Fruit fly (Drosophila melanogaster): Measurements from ENCODE around the gene salr.

salr gene

dm6 chr2L:11345069-11345468 is 13.6 kb upstream of the salr start:
- no peak for TF ChIP-seq CG8478 (optimal IDR thresholded peaks at IDR 0.05)
- no peak for TF ChIP-seq CTCF (optimal IDR thresholded peaks at IDR 0.05)

DNA sequence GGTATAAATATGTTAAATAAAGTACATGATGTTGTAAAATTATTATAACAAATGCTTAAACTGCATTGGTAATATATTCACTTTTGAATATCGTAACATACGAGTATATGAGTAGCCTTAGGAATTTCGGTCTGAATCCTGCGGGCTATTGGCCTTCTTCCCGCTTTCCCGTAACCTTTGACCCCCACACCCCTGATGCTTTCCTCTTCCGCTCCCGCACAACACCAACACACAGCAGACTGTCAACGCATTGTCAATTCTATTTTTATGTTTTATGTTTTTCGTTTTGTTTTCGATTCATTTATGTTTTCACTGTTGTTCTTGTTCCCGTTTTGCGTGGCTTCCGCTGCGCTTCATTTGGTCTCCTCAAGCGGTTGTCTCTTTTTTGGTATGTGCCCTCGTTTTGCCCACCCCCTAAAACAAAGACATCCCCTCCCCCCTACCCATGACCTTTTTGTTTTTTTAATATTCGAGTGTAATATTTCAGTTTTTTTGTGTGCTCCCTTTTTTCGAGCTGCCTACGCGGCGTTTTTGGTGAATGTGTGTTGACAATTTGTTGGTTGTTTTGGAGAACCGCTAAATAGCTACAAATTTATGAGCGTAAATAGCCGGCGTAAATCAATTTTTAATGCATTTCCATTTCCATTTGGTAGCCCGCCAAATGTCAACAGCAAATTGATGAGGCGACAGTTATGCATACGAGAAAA is 11.5 kb upstream of the salr start:
- no peak for TF ChIP-seq CTCF (optimal IDR thresholded peaks at IDR 0.05)
- TF ChIP-seq CG8478 (optimal IDR thresholded peaks at IDR 0.05), result no peak

- TF ChIP-seq CTCF (optimal IDR thresholded peaks at IDR 0.05), result no peak
- no peak for TF ChIP-seq CG8478 (optimal IDR thresholded peaks at IDR 0.05)
Observed at dm6 chr2L:11356918-11357317, 1.8 kb upstream of the salr start.

- TF ChIP-seq CTCF (optimal IDR thresholded peaks at IDR 0.05), result no peak
- TF ChIP-seq CG8478 (optimal IDR thresholded peaks at IDR 0.05), result no peak
Observed at dm6 chr2L:11359193-11359592, 520 bp downstream of the salr start.

dm6 chr2L:11384747-11385146 is 26.1 kb downstream of the salr start:
- TF ChIP-seq CTCF (optimal IDR thresholded peaks at IDR 0.05), result no peak

DNA sequence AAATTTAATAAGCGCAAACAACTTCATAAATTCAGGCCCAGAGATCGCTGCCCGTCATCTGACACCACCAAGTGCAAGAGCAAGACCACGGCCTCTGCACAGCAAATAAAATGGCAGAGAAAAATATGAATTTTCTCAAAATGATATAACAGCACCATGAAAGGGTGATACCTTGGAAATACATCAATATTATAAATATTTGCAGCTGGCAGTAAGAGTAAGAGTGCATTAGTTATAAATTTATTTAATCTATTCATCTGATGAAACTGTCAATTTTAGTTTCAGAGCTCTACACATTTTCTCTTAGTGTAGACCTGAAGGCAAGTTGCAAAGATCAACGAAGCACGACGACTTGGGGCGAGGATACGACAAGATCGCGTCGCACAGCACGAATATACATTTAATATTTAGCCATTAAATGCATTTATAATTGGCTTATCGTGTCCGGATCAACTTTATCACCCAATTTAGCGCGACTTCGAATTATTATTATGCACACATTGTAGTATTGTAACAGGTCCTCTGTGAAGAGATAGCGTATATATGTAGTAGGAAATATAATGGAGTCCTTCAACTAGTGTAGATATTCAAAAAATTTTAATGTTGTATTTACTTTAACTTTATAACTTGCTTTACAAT is 27.8 kb downstream of the salr start:
- TF ChIP-seq CTCF (optimal IDR thresholded peaks at IDR 0.05) (no peak), CG8478 (optimal IDR thresholded peaks at IDR 0.05) (no peak)

DNA sequence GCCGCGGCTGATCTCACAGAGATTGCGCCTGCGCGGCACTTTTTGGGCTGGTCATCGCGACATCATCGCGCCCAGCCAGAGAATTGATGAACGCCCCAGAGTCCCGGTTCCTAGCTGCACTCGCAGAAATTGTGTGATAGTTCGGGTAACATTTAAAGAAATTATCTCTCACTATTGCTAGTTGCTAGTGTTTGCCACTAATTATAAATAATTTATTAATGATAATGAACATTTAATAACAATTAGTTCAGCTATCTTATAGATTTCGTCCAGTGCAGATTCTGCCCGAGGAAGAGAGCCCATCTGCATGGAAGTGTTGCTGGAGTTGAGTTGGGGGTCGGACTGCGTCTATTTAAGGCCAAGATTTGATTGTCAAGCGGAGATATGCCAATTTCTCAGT is 29.0 kb downstream of the salr start:
- no peak for TF ChIP-seq CG8478 (optimal IDR thresholded peaks at IDR 0.05)
- TF ChIP-seq CTCF (optimal IDR thresholded peaks at IDR 0.05), result no peak

dm6 chr2L:11394099-11394498 is 35.4 kb downstream of the salr start:
- TF ChIP-seq CTCF (optimal IDR thresholded peaks at IDR 0.05), result no peak
- TF ChIP-seq CG8478 (optimal IDR thresholded peaks at IDR 0.05), result no peak

DNA sequence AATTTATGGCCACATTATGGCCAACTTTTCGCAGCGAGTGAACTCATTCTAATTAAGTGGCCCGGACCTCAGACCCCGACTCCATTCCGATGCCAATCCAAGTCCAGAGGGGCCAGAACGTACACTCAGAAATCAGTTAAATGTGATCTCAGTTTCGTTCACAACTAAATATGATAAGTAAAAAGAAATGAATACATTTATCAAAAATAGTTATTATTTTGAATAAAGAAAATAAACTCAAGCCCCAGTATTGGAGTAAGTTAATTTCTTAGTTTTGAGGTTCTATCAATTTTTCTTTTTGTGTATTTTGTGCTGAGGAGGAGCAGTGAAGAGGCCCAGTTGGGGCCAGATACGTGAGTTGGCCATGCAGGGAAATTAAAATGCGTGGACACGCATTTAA is 37.0 kb downstream of the salr start:
- TF ChIP-seq CTCF (optimal IDR thresholded peaks at IDR 0.05), result no peak
- TF ChIP-seq CG8478 (optimal IDR thresholded peaks at IDR 0.05), result no peak

DNA sequence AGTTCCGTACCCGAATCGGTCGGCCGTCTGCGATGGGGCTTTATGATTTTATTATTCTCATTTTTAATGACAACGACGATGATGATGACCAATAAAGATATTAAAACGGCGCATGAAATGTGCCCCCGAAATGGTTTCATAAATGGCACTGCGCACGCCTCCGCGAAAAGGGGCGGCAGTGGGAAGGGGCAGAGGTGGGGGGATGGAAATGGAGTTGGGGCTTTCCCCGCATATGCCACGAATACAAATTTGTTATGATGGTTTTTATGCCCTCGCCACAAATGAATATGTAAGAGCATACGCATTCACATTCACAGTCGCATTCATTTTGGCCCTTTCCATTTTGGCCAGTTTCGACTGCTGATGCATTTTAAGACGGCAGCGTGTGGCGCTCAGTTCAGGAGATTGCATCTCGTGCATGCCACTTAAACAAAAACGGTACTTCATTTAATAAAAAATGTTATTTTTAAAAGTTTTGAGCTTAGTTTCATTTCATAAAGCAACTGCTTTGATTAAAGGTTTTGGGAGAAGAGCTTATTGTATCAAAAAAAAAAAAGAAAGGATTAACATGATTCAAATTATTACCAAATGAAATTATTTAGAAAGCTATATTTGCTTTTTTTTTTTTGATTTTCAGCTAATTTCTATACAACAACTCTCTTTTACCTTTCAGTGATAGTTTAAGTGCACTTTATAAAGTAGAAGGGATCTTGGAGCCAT is 37.6 kb downstream of the salr start:
- TF ChIP-seq CG8478 (optimal IDR thresholded peaks at IDR 0.05) (no peak), CTCF (optimal IDR thresholded peaks at IDR 0.05) (no peak)

dm6 chr2L:11399482-11400136 is 40.9 kb downstream of the salr start:
- TF ChIP-seq CTCF (optimal IDR thresholded peaks at IDR 0.05) (no peak), CG8478 (optimal IDR thresholded peaks at IDR 0.05) (no peak)

- no peak for TF ChIP-seq CG8478 (optimal IDR thresholded peaks at IDR 0.05)
- TF ChIP-seq CTCF (optimal IDR thresholded peaks at IDR 0.05), result no peak
Observed at dm6 chr2L:11403085-11403484, 44.4 kb downstream of the salr start.

DNA sequence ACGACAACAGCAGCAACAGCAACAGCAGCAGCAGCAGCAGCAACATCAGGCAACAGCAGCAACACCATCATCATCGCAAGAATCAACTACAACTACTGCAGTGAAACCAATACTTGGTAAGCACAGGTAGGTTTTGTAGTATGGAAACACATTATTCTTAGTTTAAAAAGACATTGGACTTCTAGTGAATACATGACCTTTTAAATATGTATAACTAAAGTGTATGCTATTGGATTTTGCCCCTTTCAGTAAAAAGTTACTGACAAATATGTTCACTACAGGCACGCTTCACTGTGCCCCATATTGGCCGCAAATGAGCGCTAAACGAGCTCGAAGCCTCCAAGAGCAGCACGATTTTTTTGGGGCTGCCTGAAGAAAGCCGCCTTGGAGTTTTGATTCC is 46.8 kb downstream of the salr start:
- TF ChIP-seq CTCF (optimal IDR thresholded peaks at IDR 0.05) (no peak), CG8478 (optimal IDR thresholded peaks at IDR 0.05) (no peak)

DNA sequence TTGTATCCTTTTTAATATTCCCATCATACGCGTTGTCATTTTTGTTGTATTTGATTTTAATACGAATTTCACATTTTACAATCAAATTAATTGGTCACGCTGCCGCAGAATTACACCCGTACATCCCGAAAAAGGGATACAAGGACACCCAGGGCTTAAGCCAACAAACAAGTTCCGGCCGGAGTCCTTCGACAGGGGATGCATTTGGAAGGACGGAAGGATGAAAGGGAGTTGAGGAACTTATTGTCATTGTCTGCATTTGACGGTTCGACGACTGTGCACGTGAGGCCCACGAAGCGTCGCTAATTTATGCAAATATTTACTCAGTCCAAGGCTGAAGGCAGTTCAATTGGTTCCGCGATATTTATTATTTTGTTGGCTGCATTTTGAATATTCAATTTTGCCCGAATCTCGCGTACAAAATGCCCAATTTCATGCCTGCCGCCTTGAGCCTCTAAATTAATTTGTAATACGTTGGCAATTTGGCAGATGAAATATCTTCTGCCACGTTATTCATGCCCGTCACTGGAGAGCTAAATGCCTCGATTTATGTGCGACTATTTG is 55.5 kb downstream of the salr start:
- TF ChIP-seq CTCF (optimal IDR thresholded peaks at IDR 0.05) (no peak), CG8478 (optimal IDR thresholded peaks at IDR 0.05) (no peak)

dm6 chr2L:11417502-11417901 is 58.8 kb downstream of the salr start:
- TF ChIP-seq CG8478 (optimal IDR thresholded peaks at IDR 0.05), result no peak
- TF ChIP-seq CTCF (optimal IDR thresholded peaks at IDR 0.05), result no peak
